Worm (Caenorhabditis elegans): ENCODE measurements around the gene C39D10.7.

Gene C39D10.7

DNA sequence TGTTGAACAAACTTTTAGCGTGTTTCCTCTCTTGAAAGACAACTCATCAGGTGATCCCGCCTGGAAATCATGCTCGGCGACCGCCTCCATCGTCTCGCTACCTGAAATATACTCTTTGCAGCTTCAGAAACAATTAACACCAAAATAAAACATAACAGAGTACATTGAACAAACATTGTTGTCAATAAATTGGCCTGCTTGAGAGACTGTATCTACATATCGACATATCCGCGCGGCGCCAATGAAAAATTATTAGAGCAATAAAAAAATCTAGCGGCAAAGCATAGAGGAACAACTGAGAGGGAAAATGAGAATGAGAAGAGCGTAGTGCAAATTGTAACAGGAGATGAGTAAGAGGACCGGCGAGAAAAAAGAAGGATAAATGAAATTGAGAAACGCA, 47.9 kb upstream of the C39D10.7 start, which contains the start of gene sem-5:
sem-5 (minus strand) TSS at position 101 of the 400 bp plus-strand sequence.
- TF ChIP-seq C34F6.9 (tag; optimal IDR thresholded peaks at IDR 0.05) (no peak), nhr-11 (tag; optimal IDR thresholded peaks at IDR 0.05) (no peak), peb-1 (tag; optimal IDR thresholded peaks at IDR 0.05) (no peak), nhr-237 (tag; optimal IDR thresholded peaks at IDR 0.05) (no peak), sem-4 (tag; optimal IDR thresholded peaks at IDR 0.05) (no peak), unc-62 (GFP tag; optimal IDR thresholded peaks at IDR 0.05) (no peak), lin-11 (tag; optimal IDR thresholded peaks at IDR 0.05) (no peak), fos-1 (tag; optimal IDR thresholded peaks at IDR 0.05) (no peak), aly-2 (tag; optimal IDR thresholded peaks at IDR 0.05) (no peak), snpc-4 (tag; optimal IDR thresholded peaks at IDR 0.05) (no peak), blmp-1 (tag; optimal IDR thresholded peaks at IDR 0.05; ENCODE audit: insufficient read depth) (no peak), alr-1 (tag; optimal IDR thresholded peaks at IDR 0.05) (no peak), F13H6.1 (tag; optimal IDR thresholded peaks at IDR 0.05) (no peak), sma-9 (GFP tag; optimal IDR thresholded peaks at IDR 0.05) (no peak), sma-9 (tag; optimal IDR thresholded peaks at IDR 0.05) (no peak)

DNA sequence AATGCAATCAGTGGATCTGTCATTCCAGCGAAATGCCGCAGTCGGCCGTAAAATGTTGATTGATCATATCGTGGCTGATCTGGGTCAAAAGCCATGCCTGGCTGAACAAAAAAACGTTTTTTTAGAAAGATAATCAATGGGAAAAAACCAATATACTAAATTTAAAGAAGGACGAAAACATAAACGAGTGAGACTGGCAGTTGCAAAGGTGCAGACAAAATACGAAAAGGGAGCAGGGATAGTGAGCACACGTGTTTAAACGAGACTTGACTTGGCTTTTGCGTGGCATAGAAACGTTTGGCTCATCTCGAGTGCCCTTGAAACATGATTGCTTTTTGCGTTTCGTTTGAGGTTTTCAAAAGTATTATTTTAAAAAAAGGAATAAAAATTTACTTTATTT, 44.5 kb upstream of the C39D10.7 start, which contains the start of gene sfxn-2:
sfxn-2 (minus strand) TSS at position 101 of the 400 bp plus-strand sequence.
- no peak for TF ChIP-seq egl-27 (tag; optimal IDR thresholded peaks at IDR 0.05)
- no peak for TF ChIP-seq ztf-1 (GFP tag; conservative IDR thresholded peaks at IDR 0.05)
- TF ChIP-seq gmeb-1 (tag; optimal IDR thresholded peaks at IDR 0.05): no peak
- TF ChIP-seq F13H6.1 (tag; optimal IDR thresholded peaks at IDR 0.05): no peak
- no peak for TF ChIP-seq nhr-11 (tag; optimal IDR thresholded peaks at IDR 0.05)
- no peak for TF ChIP-seq dmd-4 (tag; optimal IDR thresholded peaks at IDR 0.05)
- TF ChIP-seq lin-13 (GFP tag; optimal IDR thresholded peaks at IDR 0.05): no peak
- TF ChIP-seq nhr-10 (tag; optimal IDR thresholded peaks at IDR 0.05): no peak
- TF ChIP-seq Y55F3AM.14 (GFP tag; optimal IDR thresholded peaks at IDR 0.05): no peak
- no peak for TF ChIP-seq blmp-1 (tag; optimal IDR thresholded peaks at IDR 0.05; ENCODE audit: insufficient read depth)
- TF ChIP-seq lsy-2 (tag; optimal IDR thresholded peaks at IDR 0.05): no peak
- no peak for TF ChIP-seq mab-5 (tag; optimal IDR thresholded peaks at IDR 0.05)
- TF ChIP-seq nhr-237 (tag; optimal IDR thresholded peaks at IDR 0.05): no peak
- TF ChIP-seq nhr-21 (tag; optimal IDR thresholded peaks at IDR 0.05): no peak

DNA sequence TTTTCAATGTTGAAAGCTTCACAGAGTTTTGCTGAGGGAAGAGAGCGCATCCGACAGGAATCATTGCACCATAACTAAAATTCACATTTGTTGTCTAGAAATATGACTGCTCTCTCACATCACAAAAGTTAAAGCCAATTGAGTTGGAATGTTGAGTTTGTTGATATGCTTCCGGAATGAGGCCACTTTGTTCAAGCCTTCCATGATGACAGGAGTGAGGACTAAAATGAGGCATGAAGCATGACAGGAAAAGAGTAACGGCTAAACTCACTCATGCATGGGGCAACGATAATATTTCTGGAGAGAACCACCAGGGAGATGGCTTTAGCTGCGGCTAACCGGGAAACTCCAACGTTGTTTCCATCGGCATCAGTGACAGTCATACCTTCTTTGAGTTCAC, 42.7 kb upstream of the C39D10.7 start:
- TF ChIP-seq lsy-2 (tag; optimal IDR thresholded peaks at IDR 0.05): no peak
- no peak for TF ChIP-seq peb-1 (tag; optimal IDR thresholded peaks at IDR 0.05)
- TF ChIP-seq blmp-1 (tag; optimal IDR thresholded peaks at IDR 0.05; ENCODE audit: insufficient read depth): no peak
- TF ChIP-seq ceh-16 (tag; optimal IDR thresholded peaks at IDR 0.05): no peak
- TF ChIP-seq F13H6.1 (tag; optimal IDR thresholded peaks at IDR 0.05): no peak
- peak; percentile 31 for TF ChIP-seq nhr-129 (tag; optimal IDR thresholded peaks at IDR 0.05)
- no peak for TF ChIP-seq Y55F3AM.14 (GFP tag; optimal IDR thresholded peaks at IDR 0.05)
- no peak for TF ChIP-seq mdl-1 (tag; optimal IDR thresholded peaks at IDR 0.05)

DNA sequence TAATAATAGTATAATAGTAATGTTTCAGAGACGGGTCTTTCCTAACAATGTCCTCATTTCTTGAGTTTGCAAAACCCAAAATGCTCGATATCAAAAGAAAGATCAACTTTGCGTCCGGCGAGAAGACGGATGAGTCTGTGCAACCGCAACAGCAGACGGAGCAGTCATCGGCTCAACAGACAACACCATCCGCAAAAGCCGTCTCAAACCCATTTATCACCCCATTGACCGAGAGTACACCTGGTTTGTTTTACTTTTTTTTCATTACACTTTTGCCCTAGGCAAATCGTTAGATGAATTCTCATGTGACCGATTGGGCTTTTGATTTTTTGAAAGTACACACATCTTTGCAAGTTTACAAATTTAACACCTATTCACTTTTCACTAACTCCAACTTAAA, 40.6 kb upstream of the C39D10.7 start, which contains the start of gene dct-1:
dct-1 (plus strand) TSS at position 27 of the 400 bp plus-strand sequence.
- no peak for TF ChIP-seq nhr-12 (tag; optimal IDR thresholded peaks at IDR 0.05)
- peak; percentile 9 for TF ChIP-seq sem-4 (tag; optimal IDR thresholded peaks at IDR 0.05)
- TF ChIP-seq mab-5 (tag; optimal IDR thresholded peaks at IDR 0.05): peak; percentile 23
- TF ChIP-seq unc-55 (GFP tag; optimal IDR thresholded peaks at IDR 0.05): no peak
- TF ChIP-seq F13H6.1 (tag; optimal IDR thresholded peaks at IDR 0.05): peak; percentile 22
- TF ChIP-seq nhr-129 (tag; optimal IDR thresholded peaks at IDR 0.05): peak; percentile 58
- peak; percentile 49 for TF ChIP-seq ama-1 (optimal IDR thresholded peaks at IDR 0.05)
- peak in 1 of 2 experiments; percentile 31 for TF ChIP-seq lsy-2 (tag; optimal IDR thresholded peaks at IDR 0.05)

DNA sequence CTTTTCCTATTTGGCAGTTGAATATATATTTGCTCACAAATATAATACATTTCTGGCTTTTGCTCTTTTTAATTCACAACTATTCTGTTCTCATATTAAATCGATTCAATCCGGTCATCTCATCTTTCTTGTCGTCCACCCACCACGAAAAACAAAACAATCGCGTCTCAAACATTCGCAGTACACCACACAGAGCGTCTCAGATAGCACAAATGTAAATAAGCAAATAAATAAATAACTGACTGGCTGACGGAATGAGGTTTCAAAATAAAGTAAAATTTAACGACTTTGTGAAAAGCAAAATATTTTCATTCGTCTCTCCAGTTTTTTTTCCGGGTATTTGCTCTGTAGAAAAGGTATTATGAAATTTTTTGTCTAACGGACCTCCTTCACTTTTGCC, 40.0 kb upstream of the C39D10.7 start:
- TF ChIP-seq gmeb-1 (tag; optimal IDR thresholded peaks at IDR 0.05) (no peak), elt-3 (tag; optimal IDR thresholded peaks at IDR 0.05) (no peak), nhr-23 (tag; optimal IDR thresholded peaks at IDR 0.05) (no peak), lsy-2 (tag; optimal IDR thresholded peaks at IDR 0.05) (no peak), sma-3 (GFP tag; optimal IDR thresholded peaks at IDR 0.05) (no peak), nhr-129 (tag; optimal IDR thresholded peaks at IDR 0.05) (no peak), C34F6.9 (tag; optimal IDR thresholded peaks at IDR 0.05) (no peak), fos-1 (tag; optimal IDR thresholded peaks at IDR 0.05) (no peak), R02D3.7 (tag; optimal IDR thresholded peaks at IDR 0.05) (no peak), sma-9 (GFP tag; optimal IDR thresholded peaks at IDR 0.05) (no peak), sma-9 (tag; optimal IDR thresholded peaks at IDR 0.05) (no peak), sem-4 (tag; optimal IDR thresholded peaks at IDR 0.05) (no peak), snpc-4 (tag; optimal IDR thresholded peaks at IDR 0.05) (no peak), nhr-12 (tag; optimal IDR thresholded peaks at IDR 0.05) (no peak), nhr-21 (tag; optimal IDR thresholded peaks at IDR 0.05) (no peak), nhr-77 (tag; optimal IDR thresholded peaks at IDR 0.05) (no peak), elt-1 (tag; optimal IDR thresholded peaks at IDR 0.05) (no peak), nhr-11 (tag; optimal IDR thresholded peaks at IDR 0.05) (no peak), alr-1 (tag; optimal IDR thresholded peaks at IDR 0.05) (no peak), unc-39 (tag; optimal IDR thresholded peaks at IDR 0.05) (no peak)
